Worm (Caenorhabditis elegans) whole organism, mixed stage, embryonic: ENCODE data around the gene mlck-1.
A peak's percentile ranks its signal among the peaks of the same experiment; 100 is the strongest.

ENCODE experiments used
- M03D4.4 ChIP-seq: sonication (generic microtip); optimal IDR thresholded peaks from 2 replicates; lab custom pipeline; 2017; ENCODE audit warnings: mild to moderate bottlenecking, missing genetic modification characterization, missing compliant biosample characterization
- bed-3 ChIP-seq: fragments of 200-800 bp; sonication (Bioruptor generic); optimal IDR thresholded peaks from 3 replicates; lab custom pipeline; 2018; ENCODE audit warnings: mild to moderate bottlenecking, missing genetic modification characterization, moderate library complexity, missing compliant biosample characterization
- blmp-1 ChIP-seq: fragments of 150-350 bp; optimal IDR thresholded peaks from 2 replicates; lab custom pipeline; 2014; ENCODE audit warnings: missing biosample characterization, missing genetic modification characterization
- ceh-39 ChIP-seq: fragments of 150-350 bp; optimal IDR thresholded peaks from 2 replicates; lab custom pipeline; 2014; ENCODE audit warnings: missing biosample characterization, missing genetic modification characterization
- ceh-43 ChIP-seq: fragments of 200-800 bp; sonication (Bioruptor generic); optimal IDR thresholded peaks from 2 replicates; lab custom pipeline; 2018; ENCODE audit warnings: mild to moderate bottlenecking, missing genetic modification characterization, moderate library complexity, missing compliant biosample characterization
- ceh-83 ChIP-seq: fragments of 200-800 bp; sonication (Bioruptor generic); optimal IDR thresholded peaks from 2 replicates; lab custom pipeline; 2018; ENCODE audit warnings: mild to moderate bottlenecking, missing genetic modification characterization, missing compliant biosample characterization
- cnd-1 ChIP-seq: fragments of 200-800 bp; sonication (Bioruptor generic); optimal IDR thresholded peaks from 2 replicates; lab custom pipeline; 2018; ENCODE audit warnings: mild to moderate bottlenecking, missing genetic modification characterization, missing compliant biosample characterization
- drap-1 ChIP-seq: fragments of 200-800 bp; sonication (Bioruptor generic); optimal IDR thresholded peaks from 3 replicates; lab custom pipeline; 2018; ENCODE audit warnings: mild to moderate bottlenecking, missing genetic modification characterization, missing compliant biosample characterization
- elt-1 ChIP-seq: sonication (generic microtip); optimal IDR thresholded peaks from 2 replicates; lab custom pipeline; 2017; ENCODE audit warnings: missing genetic modification characterization, mild to moderate bottlenecking, missing compliant biosample characterization, antibody characterized with exemption, moderate library complexity, borderline replicate concordance; ENCODE audit not compliant: insufficient read depth
- elt-3 ChIP-seq: fragments of 150-350 bp; optimal IDR thresholded peaks from 2 replicates; lab custom pipeline; 2014; ENCODE audit warnings: missing biosample characterization, missing genetic modification characterization
- ham-2 ChIP-seq: fragments of 200-800 bp; sonication (Bioruptor generic); optimal IDR thresholded peaks from 2 replicates; lab custom pipeline; 2018; ENCODE audit warnings: mild to moderate bottlenecking, missing genetic modification characterization, missing compliant biosample characterization
- hlh-1 ChIP-seq: fragments of 150-350 bp; optimal IDR thresholded peaks from 2 replicates; lab custom pipeline; 2014; ENCODE audit warnings: missing biosample characterization, missing genetic modification reagents, missing genetic modification characterization
- lin-32 ChIP-seq: fragments of 200-800 bp; sonication (Bioruptor generic); optimal IDR thresholded peaks from 2 replicates; lab custom pipeline; 2018; ENCODE audit warnings: mild to moderate bottlenecking, missing genetic modification characterization, missing compliant biosample characterization
- lsy-2 ChIP-seq: fragments of 150-350 bp; optimal IDR thresholded peaks from 2 replicates; lab custom pipeline; 2014; ENCODE audit warnings: missing biosample characterization, missing genetic modification characterization
- mab-5 ChIP-seq: fragments of 150-350 bp; optimal IDR thresholded peaks from 2 replicates; lab custom pipeline; 2014; ENCODE audit warnings: missing biosample characterization, missing genetic modification characterization
- mep-1 ChIP-seq: fragments of 150-350 bp; optimal IDR thresholded peaks from 2 replicates; lab custom pipeline; 2017; ENCODE audit warnings: missing biosample characterization, missing genetic modification reagents, missing genetic modification characterization, inconsistent platforms
- mls-2 ChIP-seq: sonication (generic microtip); optimal IDR thresholded peaks from 2 replicates; lab custom pipeline; 2016; ENCODE audit warnings: mild to moderate bottlenecking, missing genetic modification characterization, moderate library complexity, missing compliant biosample characterization
- nhr-2 ChIP-seq: fragments of 150-350 bp; optimal IDR thresholded peaks from 2 replicates; lab custom pipeline; 2014; ENCODE audit warnings: missing biosample characterization, missing genetic modification characterization
- nhr-237 ChIP-seq: fragments of 150-350 bp; optimal IDR thresholded peaks from 2 replicates; lab custom pipeline; 2014; ENCODE audit warnings: missing biosample characterization, missing genetic modification characterization
- nhr-28 ChIP-seq: fragments of 150-350 bp; optimal IDR thresholded peaks from 2 replicates; lab custom pipeline; 2014; ENCODE audit warnings: missing biosample characterization, missing genetic modification characterization
- nhr-76 ChIP-seq: sonication (generic microtip); optimal IDR thresholded peaks from 2 replicates; lab custom pipeline; 2017; ENCODE audit warnings: missing biosample characterization, missing genetic modification characterization
- pha-4 ChIP-seq: fragments of 150-350 bp; optimal IDR thresholded peaks from 2 replicates; lab custom pipeline; 2018; ENCODE audit warnings: missing biosample characterization, missing genetic modification reagents, missing genetic modification characterization
- sem-2 ChIP-seq: fragments of 200-800 bp; sonication (Bioruptor generic); optimal IDR thresholded peaks from 2 replicates; lab custom pipeline; 2018; ENCODE audit warnings: mild to moderate bottlenecking, missing genetic modification characterization, missing compliant biosample characterization
- snpc-4 ChIP-seq: fragments of 150-350 bp; optimal IDR thresholded peaks from 2 replicates; lab custom pipeline; 2014; ENCODE audit warnings: missing biosample characterization, missing genetic modification characterization
- sptf-1 ChIP-seq: sonication (generic microtip); optimal IDR thresholded peaks from 2 replicates; lab custom pipeline; 2017; ENCODE audit warnings: mild to moderate bottlenecking, missing genetic modification characterization, moderate library complexity, missing compliant biosample characterization
- unc-120 ChIP-seq: sonication (generic microtip); optimal IDR thresholded peaks from 2 replicates; lab custom pipeline; 2017; ENCODE audit warnings: missing genetic modification characterization, missing compliant biosample characterization; ENCODE audit not compliant: poor library complexity, severe bottlenecking
- unc-62 ChIP-seq: fragments of 150-350 bp; optimal IDR thresholded peaks from 2 replicates; lab custom pipeline; 2014; ENCODE audit warnings: missing biosample characterization, missing genetic modification reagents, missing genetic modification characterization
- zip-8 ChIP-seq: fragments of 150-350 bp; optimal IDR thresholded peaks from 2 replicates; lab custom pipeline; 2014; ENCODE audit warnings: missing biosample characterization, missing genetic modification characterization
- ztf-11 ChIP-seq: fragments of 150-350 bp; optimal IDR thresholded peaks from 2 replicates; lab custom pipeline; 2014; ENCODE audit warnings: missing biosample characterization, missing genetic modification characterization

The mlck-1 gene

DNA sequence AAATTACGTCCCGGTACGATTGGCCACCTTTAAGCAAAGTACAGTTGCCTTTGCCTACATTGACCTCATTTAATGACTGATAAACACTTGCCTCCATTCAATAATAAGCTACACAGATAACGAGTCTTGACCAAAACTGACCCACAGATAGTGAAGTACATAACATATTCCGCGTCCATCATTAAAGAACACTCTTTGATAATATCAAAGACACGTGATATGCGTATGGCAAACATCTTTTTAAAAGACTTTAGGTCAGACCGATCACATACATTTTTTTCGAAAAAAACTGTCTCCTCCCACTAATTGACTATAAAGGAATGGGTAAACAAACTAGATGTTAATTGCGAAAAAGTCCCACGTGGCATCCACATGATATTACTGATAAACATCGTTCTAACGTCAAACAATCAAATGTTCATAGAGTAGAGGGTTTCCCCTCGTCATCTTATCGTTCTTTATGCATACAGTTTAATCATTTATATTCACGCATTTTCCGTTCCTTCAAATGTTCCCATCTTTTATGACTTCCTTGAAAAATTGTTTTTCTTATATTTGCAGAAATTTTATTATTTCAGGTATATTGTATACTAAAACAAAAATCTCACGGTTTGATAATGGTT is 14.6 kb upstream of the mlck-1 start, which contains the start of gene W07E11.1:
TSS of gene W07E11.1 (plus strand) at position 573 of the 623 bp plus-strand sequence.
- TF ChIP-seq ham-2 (GFP tag; lab: Kevin White, UChicago) (no peak), lin-32 (GFP tag; lab: Kevin White, UChicago) (no peak), elt-3 (no peak), unc-120 (tag; lab: Kevin White, UChicago) (no peak), cnd-1 (tag; lab: Kevin White, UChicago) (no peak), sptf-1 (tag; lab: Kevin White, UChicago) (no peak), unc-62 (GFP tag; lab: Kevin White, UChicago) (no peak), mab-5 (tag; lab: Kevin White, UChicago) (no peak), drap-1 (no peak)

DNA sequence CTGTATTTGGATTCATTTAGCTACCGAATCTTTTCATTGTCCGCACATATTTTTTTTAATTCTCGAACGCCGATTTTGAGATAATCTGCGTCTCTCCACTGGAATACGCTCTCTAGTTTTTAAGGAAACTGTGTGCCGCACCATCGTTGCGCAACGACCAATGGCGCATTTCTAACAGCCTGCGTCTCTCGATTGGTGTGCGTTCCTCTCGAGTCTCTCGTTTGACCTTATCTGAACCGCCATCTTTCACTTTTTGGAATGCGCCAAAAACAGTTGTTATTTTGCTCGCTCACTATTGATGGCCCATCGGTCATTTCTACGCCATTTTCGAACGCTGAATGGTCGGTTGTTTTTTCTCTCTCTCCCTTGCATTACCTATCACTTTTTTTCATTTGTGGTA is 13.7 kb upstream of the mlck-1 start:
- TF ChIP-seq mls-2 (no peak), ceh-43 (GFP tag; lab: Kevin White, UChicago) (no peak), nhr-28 (tag; lab: Kevin White, UChicago) (no peak), ham-2 (GFP tag; lab: Kevin White, UChicago) (no peak), elt-1 (peak; percentile 84), mab-5 (tag; lab: Kevin White, UChicago) (no peak), pha-4 (tag; lab: Kevin White, UChicago) (no peak), zip-8 (tag; lab: Kevin White, UChicago) (peak; percentile 37), ztf-11 (tag; lab: Kevin White, UChicago) (no peak), nhr-2 (tag; lab: Kevin White, UChicago) (peak; percentile 51)

DNA sequence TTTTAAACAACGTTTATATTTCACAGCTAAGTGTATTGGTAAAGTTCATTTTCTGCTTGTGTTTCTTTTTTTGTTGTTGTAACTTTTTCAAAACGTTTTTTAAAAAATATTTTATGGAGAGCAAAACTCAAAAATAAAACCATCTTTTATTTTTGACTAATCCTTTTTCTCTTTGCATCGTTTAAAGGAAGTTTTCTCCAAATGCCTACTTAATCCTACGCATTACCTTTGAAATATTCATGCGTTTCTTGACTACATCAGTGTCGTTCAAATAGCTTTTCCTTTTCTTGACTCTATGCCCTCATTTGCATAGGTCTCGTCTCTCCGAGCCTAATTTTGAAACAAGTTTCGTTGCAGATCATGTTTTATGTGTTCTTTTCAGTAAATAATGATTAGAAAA is 11.5 kb upstream of the mlck-1 start:
- no peak for TF ChIP-seq mep-1 (tag; lab: Kevin White, UChicago)
- no peak for TF ChIP-seq ceh-83 (GFP tag; lab: Kevin White, UChicago)
- no peak for TF ChIP-seq mab-5 (tag; lab: Kevin White, UChicago)
- TF ChIP-seq ztf-11 (tag; lab: Kevin White, UChicago), result no peak
- no peak for TF ChIP-seq zip-8 (tag; lab: Kevin White, UChicago)
- no peak for TF ChIP-seq blmp-1 (tag; lab: Kevin White, UChicago)

DNA sequence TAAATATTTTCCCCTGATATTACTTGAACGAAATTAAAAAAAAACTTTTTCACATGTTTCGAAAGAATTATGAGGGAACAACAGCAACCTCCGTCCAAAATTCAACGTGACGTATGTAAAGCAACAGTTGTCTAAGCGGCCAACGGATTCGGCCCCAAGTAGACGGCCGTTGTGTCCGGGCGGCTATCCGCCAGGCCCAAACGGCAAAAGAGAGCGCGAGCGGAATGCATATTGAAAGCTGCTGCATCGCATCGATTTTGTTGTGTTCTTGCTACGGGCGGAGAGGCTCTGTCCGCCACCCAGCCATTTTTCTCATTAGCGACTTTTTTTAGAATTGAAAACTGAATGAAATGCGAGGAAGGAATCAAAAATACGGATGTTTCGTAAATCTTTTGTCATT is 9.6 kb upstream of the mlck-1 start:
- TF ChIP-seq unc-62 (GFP tag; lab: Kevin White, UChicago), result no peak
- no peak for TF ChIP-seq unc-120 (tag; lab: Kevin White, UChicago)
- TF ChIP-seq hlh-1 (tag; lab: Kevin White, UChicago), result peak; percentile 76

DNA sequence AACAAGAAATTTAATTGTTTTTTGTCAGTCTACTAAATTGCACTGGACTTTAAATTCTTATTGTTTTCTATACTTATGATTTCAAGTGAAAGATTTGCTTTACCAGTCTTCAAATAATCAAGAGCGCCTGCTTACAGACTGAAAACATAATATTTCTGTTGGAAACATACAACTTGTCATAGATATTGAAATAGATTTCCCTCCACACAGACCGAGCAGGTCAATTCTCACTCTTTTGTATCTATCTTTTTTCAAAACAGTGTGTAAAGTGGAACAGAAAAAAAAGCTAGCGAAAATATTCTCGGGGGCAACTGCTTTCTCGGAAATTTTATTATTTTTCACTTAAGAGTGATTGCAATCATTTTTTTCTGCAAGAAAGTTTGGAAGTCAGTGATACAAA is 9.0 kb upstream of the mlck-1 start:
- no peak for TF ChIP-seq unc-62 (GFP tag; lab: Kevin White, UChicago)
- no peak for TF ChIP-seq M03D4.4 (tag; lab: Kevin White, UChicago)
- no peak for TF ChIP-seq nhr-76
- TF ChIP-seq unc-120 (tag; lab: Kevin White, UChicago), result no peak

DNA sequence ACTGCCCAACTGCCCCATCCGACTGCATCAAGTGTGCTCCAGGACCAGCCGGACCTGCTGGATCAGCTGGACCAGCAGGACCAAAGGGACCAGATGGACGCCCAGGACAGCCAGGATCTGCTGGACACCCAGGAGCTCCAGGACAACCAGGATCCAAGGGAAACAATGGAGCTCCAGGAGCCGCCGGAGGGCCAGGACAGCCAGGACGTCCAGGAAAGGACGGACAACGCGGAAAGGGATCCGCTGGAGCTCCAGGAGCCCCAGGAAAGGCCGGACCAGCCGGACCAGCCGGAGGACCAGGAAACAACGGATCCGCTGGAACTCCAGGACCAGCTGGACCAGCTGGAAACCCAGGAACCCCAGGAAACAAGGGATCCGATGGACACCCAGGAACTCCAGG is 8.5 kb upstream of the mlck-1 start:
- TF ChIP-seq bed-3, result no peak
- no peak for TF ChIP-seq unc-62 (GFP tag; lab: Kevin White, UChicago)
- no peak for TF ChIP-seq mab-5 (tag; lab: Kevin White, UChicago)
- no peak for TF ChIP-seq drap-1
- no peak for TF ChIP-seq nhr-76
- TF ChIP-seq lsy-2, result no peak
- TF ChIP-seq cnd-1 (tag; lab: Kevin White, UChicago), result no peak
- no peak for TF ChIP-seq zip-8 (tag; lab: Kevin White, UChicago)
- TF ChIP-seq M03D4.4 (tag; lab: Kevin White, UChicago), result no peak
- TF ChIP-seq sem-2 (GFP tag; lab: Kevin White, UChicago), result no peak
- no peak for TF ChIP-seq lin-32 (GFP tag; lab: Kevin White, UChicago)
- TF ChIP-seq ceh-39 (tag; lab: Kevin White, UChicago), result no peak
- TF ChIP-seq snpc-4, result no peak
- TF ChIP-seq nhr-237 (tag; lab: Kevin White, UChicago), result no peak
- TF ChIP-seq nhr-28 (tag; lab: Kevin White, UChicago), result no peak
- no peak for TF ChIP-seq elt-1
